Fruit fly (Drosophila melanogaster): ENCODE results near the gene CG9988.

The CG9988 gene

DNA sequence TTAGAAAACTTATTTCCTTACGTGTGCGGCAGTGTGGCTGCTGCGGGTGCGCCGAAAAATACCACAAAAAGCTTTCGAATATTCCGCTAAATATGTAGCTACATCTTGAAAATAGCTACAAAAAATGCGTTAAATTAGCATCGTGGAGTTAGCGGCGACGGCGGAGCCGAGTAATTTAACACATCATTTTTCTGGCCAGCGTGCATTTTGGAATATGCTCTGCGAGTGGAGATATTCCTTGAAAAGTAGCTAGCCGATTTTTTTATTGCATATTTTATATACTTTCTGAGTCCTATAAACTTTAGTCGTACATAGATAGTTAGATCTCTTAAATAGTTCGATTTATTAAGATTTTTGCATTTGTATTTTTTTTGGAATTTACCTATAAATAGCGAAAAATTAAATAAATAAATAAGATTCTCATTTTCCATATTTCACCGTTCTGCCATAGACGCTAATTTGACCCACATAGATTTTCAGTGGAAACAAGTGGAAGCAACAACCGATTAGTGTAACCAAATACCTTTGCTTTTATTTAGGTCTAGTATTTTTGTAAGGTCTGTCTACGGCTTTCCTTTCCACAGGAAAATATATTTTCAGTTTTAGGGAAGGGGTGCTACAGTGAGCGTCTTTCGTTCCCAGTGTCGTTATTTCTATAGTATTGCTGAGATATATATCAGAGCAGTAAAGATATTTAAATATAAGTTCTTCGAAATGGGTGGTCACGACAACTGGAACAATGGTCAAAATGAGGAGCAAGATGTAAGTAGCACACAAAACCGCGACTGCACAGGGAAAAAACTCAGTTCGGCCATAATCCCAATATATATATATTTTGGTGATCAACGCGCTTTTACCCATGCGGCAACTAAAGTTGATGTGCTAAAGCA lies 36.7 kb upstream of the CG9988 start, which contains the start of the genes Noa36 and Hrb98DE (continued):
- TF ChIP-seq CG8089 (GFP tag; optimal IDR thresholded peaks at IDR 0.05) = no peak
- TF ChIP-seq CG2202 (tag; optimal IDR thresholded peaks at IDR 0.05) = no peak
- no peak for TF ChIP-seq E2f1 (GFP tag; IDR thresholded peaks at IDR 0.05)
- no peak for TF ChIP-seq crc (GFP tag; optimal IDR thresholded peaks at IDR 0.05)
- no peak for TF ChIP-seq eve (GFP tag; optimal IDR thresholded peaks at IDR 0.05)
- peak; percentile 27 for TF ChIP-seq CG17829 (tag; optimal IDR thresholded peaks at IDR 0.05)
- TF ChIP-seq CG12942 (GFP tag; optimal IDR thresholded peaks at IDR 0.05) = peak; percentile 16
- TF ChIP-seq CG6654 (GFP tag; optimal IDR thresholded peaks at IDR 0.05) = no peak
- peak; percentile 60 for TF ChIP-seq phol (tag; optimal IDR thresholded peaks at IDR 0.05)
- peak; percentile 9 for TF ChIP-seq tin (GFP tag; optimal IDR thresholded peaks at IDR 0.05)
- 0 out of 2 replicates have a peak, but pooled peaks have one; percentile 47 for TF ChIP-seq CG14441 (GFP tag; IDR thresholded peaks at IDR 0.05)
- TF ChIP-seq Fer2 (tag; optimal IDR thresholded peaks at IDR 0.05) = no peak
- TF ChIP-seq croc (GFP tag; conservative IDR thresholded peaks at IDR 0.05) = 0 out of 3 replicates have a peak, but pooled peaks have one; percentile 18
- 0 out of 2 replicates have a peak, but pooled peaks have one; percentile 35 for TF ChIP-seq CG17328 (GFP tag; IDR thresholded peaks at IDR 0.05)
- no peak for TF ChIP-seq kah (GFP tag; optimal IDR thresholded peaks at IDR 0.05)
- no peak for TF ChIP-seq tio (GFP tag; optimal IDR thresholded peaks at IDR 0.05)
- no peak for TF ChIP-seq CG6175 (GFP tag; IDR thresholded peaks at IDR 0.05)
- peak; percentile 60 for TF ChIP-seq CG14710 (tag; optimal IDR thresholded peaks at IDR 0.05)
- TF ChIP-seq CG12071 (GFP tag; optimal IDR thresholded peaks at IDR 0.05) = no peak
- peak; percentile 28 for TF ChIP-seq Camta (GFP tag; optimal IDR thresholded peaks at IDR 0.05)
- TF ChIP-seq CG18011 (GFP tag; optimal IDR thresholded peaks at IDR 0.05) = no peak
- no peak for TF ChIP-seq Ravus (GFP tag; IDR thresholded peaks at IDR 0.05)
- TF ChIP-seq ftz-f1 (GFP tag; optimal IDR thresholded peaks at IDR 0.05) = no peak
- no peak for TF ChIP-seq fd64A (GFP tag; optimal IDR thresholded peaks at IDR 0.05)
- TF ChIP-seq Side (GFP tag; optimal IDR thresholded peaks at IDR 0.05) = no peak
- no peak for TF ChIP-seq Hr39 (optimal IDR thresholded peaks at IDR 0.05)
- no peak for TF ChIP-seq cwo (GFP tag; optimal IDR thresholded peaks at IDR 0.05)
- TF ChIP-seq lbe (GFP tag; optimal IDR thresholded peaks at IDR 0.05) = no peak
- TF ChIP-seq kni (GFP tag; optimal IDR thresholded peaks at IDR 0.05) = no peak
- TF ChIP-seq bsh (GFP tag; optimal IDR thresholded peaks at IDR 0.05) = peak in 1 of 2 experiments; percentile 7
- no peak for TF ChIP-seq Eip74EF (GFP tag; optimal IDR thresholded peaks at IDR 0.05)
- peak; percentile 21 for TF ChIP-seq ab (GFP tag; optimal IDR thresholded peaks at IDR 0.05)
- TF ChIP-seq CG17568 (GFP tag; optimal IDR thresholded peaks at IDR 0.05) = no peak
- TF ChIP-seq D19B (GFP tag; optimal IDR thresholded peaks at IDR 0.05) = peak; percentile 15
- TF ChIP-seq CG33557 (GFP tag; optimal IDR thresholded peaks at IDR 0.05) = no peak
- TF ChIP-seq tll (GFP tag; optimal IDR thresholded peaks at IDR 0.05) = peak in 1 of 2 experiments; percentile 37
- no peak for TF ChIP-seq stc (GFP tag; IDR thresholded peaks at IDR 0.05)
- no peak for TF ChIP-seq gcm (GFP tag; optimal IDR thresholded peaks at IDR 0.05)
- TF ChIP-seq peb (GFP tag; IDR thresholded peaks at IDR 0.05) = no peak
- peak; percentile 22 for TF ChIP-seq CG10654 (GFP tag; optimal IDR thresholded peaks at IDR 0.05)
- TF ChIP-seq CG4360 (GFP tag; IDR thresholded peaks at IDR 0.05) = no peak
- TF ChIP-seq Usf (GFP tag; optimal IDR thresholded peaks at IDR 0.05) = no peak
- 0 out of 2 replicates have a peak, but pooled peaks have one; percentile 45 for TF ChIP-seq chm (GFP tag; IDR thresholded peaks at IDR 0.05)
- TF ChIP-seq CG12391 (tag; optimal IDR thresholded peaks at IDR 0.05) = peak; percentile 39
- TF ChIP-seq lola (GFP tag; optimal IDR thresholded peaks at IDR 0.05) = peak in 1 of 3 experiments; percentile 52
- TF ChIP-seq dpn (GFP tag; optimal IDR thresholded peaks at IDR 0.05) = peak in 1 of 2 experiments; percentile 4
- TF ChIP-seq zfh2 (GFP tag; optimal IDR thresholded peaks at IDR 0.05) = peak; percentile 52
- peak; percentile 35 for TF ChIP-seq Meics (GFP tag; optimal IDR thresholded peaks at IDR 0.05)

Data from whole organism, embryonic.